Worm (Caenorhabditis elegans): ENCODE measurements around the gene F54D12.7.

- no peak for TF ChIP-seq nhr-77 (tag; optimal IDR thresholded peaks at IDR 0.05)
- TF ChIP-seq nhr-41 (GFP tag; IDR thresholded peaks at IDR 0.05) = no peak
- no peak for TF ChIP-seq ztf-7 (tag; optimal IDR thresholded peaks at IDR 0.05)
- no peak for TF ChIP-seq hlh-11 (tag; optimal IDR thresholded peaks at IDR 0.05)
Measured at ce11 chrII:1371533-1371932, 13.6 kb downstream of the F54D12.7 start.

All from whole organism, L4 larva.